Fruit fly (Drosophila melanogaster) whole organism, embryonic: ENCODE data around the gene ham.
A peak's percentile ranks its signal among the peaks of the same experiment; 100 is the strongest.

Experiments used
- CG12071 ChIP-seq: fragments of 200-800 bp; sonication (Bioruptor generic); optimal IDR thresholded peaks from 3 replicates; lab custom pipeline; 2018; ENCODE audit warnings: missing biosample characterization, mild to moderate bottlenecking, missing genetic modification characterization
- CG12155 ChIP-seq: fragments of 200-800 bp; sonication (Bioruptor generic); optimal IDR thresholded peaks from 3 replicates; lab custom pipeline; 2016; ENCODE audit warnings: missing biosample characterization, missing genetic modification characterization
- CG14441 ChIP-seq: fragments of 200-800 bp; sonication (Bioruptor generic); IDR thresholded peaks from 2 replicates; pipeline ENCODE4 v1.3.6; 2022; ENCODE audit warnings: missing biosample characterization, missing genetic modification characterization
- CG16813 ChIP-seq: fragments of 200-800 bp; sonication (Bioruptor generic); IDR thresholded peaks from 3 replicates; pipeline ENCODE4 v1.3.6; 2022; ENCODE audit warnings: missing biosample characterization, missing genetic modification characterization; ENCODE audit not compliant: partially characterized antibody
- CG17328 ChIP-seq: fragments of 200-800 bp; sonication (Bioruptor generic); IDR thresholded peaks from 2 replicates; pipeline ENCODE4 v1.3.6; 2022; ENCODE audit warnings: missing biosample characterization, missing genetic modification characterization
- CG18262 ChIP-seq: fragments of 200-800 bp; optimal IDR thresholded peaks from 3 replicates; lab custom pipeline; 2019; ENCODE audit warnings: missing biosample characterization, mild to moderate bottlenecking, missing genetic modification characterization, moderate library complexity
- CG1832 ChIP-seq: fragments of 200-800 bp; sonication (Bioruptor generic); optimal IDR thresholded peaks from 2 replicates; lab custom pipeline; 2017; ENCODE audit warnings: missing biosample characterization, mild to moderate bottlenecking, missing genetic modification characterization, inconsistent platforms
- CG2120 ChIP-seq: fragments of 200-800 bp; sonication (Bioruptor generic); optimal IDR thresholded peaks from 3 replicates; lab custom pipeline; 2016; ENCODE audit warnings: missing biosample characterization, missing genetic modification characterization
- CG30431 ChIP-seq: fragments of 200-800 bp; sonication (Bioruptor generic); optimal IDR thresholded peaks from 2 replicates; lab custom pipeline; 2017; ENCODE audit warnings: missing biosample characterization, missing genetic modification characterization
- CG31365 ChIP-seq: fragments of 200-800 bp; sonication (Bioruptor generic); optimal IDR thresholded peaks from 2 replicates; lab custom pipeline; 2018; ENCODE audit warnings: missing biosample characterization, mild to moderate bottlenecking, missing genetic modification characterization
- CG3163 ChIP-seq: fragments of 200-800 bp; sonication (Bioruptor generic); optimal IDR thresholded peaks from 3 replicates; lab custom pipeline; 2016; ENCODE audit warnings: missing biosample characterization, missing genetic modification characterization
- CG3407 ChIP-seq: fragments of 200-800 bp; sonication (Bioruptor generic); optimal IDR thresholded peaks from 2 replicates; lab custom pipeline; 2018; ENCODE audit warnings: missing biosample characterization, mild to moderate bottlenecking, missing genetic modification characterization
- CG34224 ChIP-seq: fragments of 200-800 bp; sonication (Bioruptor generic); IDR thresholded peaks from 3 replicates; pipeline ENCODE4 v1.3.6; 2022; ENCODE audit warnings: missing biosample characterization, missing genetic modification characterization; ENCODE audit not compliant: partially characterized antibody
- CG4617 ChIP-seq: fragments of 200-800 bp; sonication (Bioruptor generic); optimal IDR thresholded peaks from 3 replicates; lab custom pipeline; 2016; ENCODE audit warnings: missing biosample characterization, missing genetic modification characterization, borderline replicate concordance
- CG9215 ChIP-seq: fragments of 200-800 bp; sonication (Bioruptor generic); IDR thresholded peaks from 2 replicates; pipeline ENCODE4 v1.3.6; 2022; ENCODE audit warnings: missing biosample characterization, missing genetic modification characterization
- CG9609 ChIP-seq: fragments of 200-800 bp; sonication (Bioruptor generic); optimal IDR thresholded peaks from 3 replicates; lab custom pipeline; 2016; ENCODE audit warnings: missing biosample characterization, missing genetic modification characterization
- Chrac-16 ChIP-seq: fragments of 200-800 bp; sonication (Bioruptor generic); optimal IDR thresholded peaks from 3 replicates; lab custom pipeline; 2016; ENCODE audit warnings: missing biosample characterization, missing genetic modification characterization
- CoRest ChIP-seq: fragments of 200-800 bp; sonication (Bioruptor generic); optimal IDR thresholded peaks from 3 replicates; lab custom pipeline; 2018; ENCODE audit warnings: missing biosample characterization, mild to moderate bottlenecking, missing genetic modification characterization, moderate library complexity
- Dll ChIP-seq: fragments of 200-800 bp; sonication (Bioruptor generic); IDR thresholded peaks from 4 replicates; pipeline ENCODE4 v1.3.6; 2022; ENCODE audit warnings: missing biosample characterization, missing genetic modification characterization; ENCODE audit not compliant: partially characterized antibody
- Fer3 ChIP-seq: fragments of 200-800 bp; sonication (Bioruptor generic); optimal IDR thresholded peaks from 2 replicates; lab custom pipeline; 2018; ENCODE audit warnings: missing biosample characterization, mild to moderate bottlenecking, missing genetic modification characterization, moderate library complexity
- GATAe ChIP-seq: fragments of 200-800 bp; sonication (Bioruptor generic); conservative IDR thresholded peaks from 2 replicates; pipeline ENCODE4 v1.3.6; 2022; ENCODE audit warnings: missing biosample characterization, missing genetic modification characterization
- Jarid2 ChIP-seq: fragments of 200-800 bp; sonication (Bioruptor generic); optimal IDR thresholded peaks from 3 replicates; lab custom pipeline; 2017; ENCODE audit warnings: mild to moderate bottlenecking, missing biosample characterization, missing genetic modification reagents, missing genetic modification characterization
- Lpt ChIP-seq: fragments of >200 bp; optimal IDR thresholded peaks from 2 replicates; lab custom pipeline; 2018; ENCODE audit warnings: missing biosample characterization, missing genetic modification characterization
- Med ChIP-seq: fragments of 200-800 bp; sonication (Bioruptor generic); peaks from one replicate; lab custom pipeline; 2016; ENCODE audit warnings: missing biosample characterization, missing genetic modification characterization, mild to moderate bottlenecking, inconsistent platforms, moderate library complexity
- NK7.1 ChIP-seq: fragments of 200-800 bp; sonication (Bioruptor generic); optimal IDR thresholded peaks from 3 replicates; lab custom pipeline; 2016; ENCODE audit warnings: missing biosample characterization, missing genetic modification characterization
- Nf-YC ChIP-seq: fragments of 200-800 bp; optimal IDR thresholded peaks from 3 replicates; lab custom pipeline; 2019; ENCODE audit warnings: missing biosample characterization, mild to moderate bottlenecking, missing genetic modification characterization, moderate library complexity
- Poxn ChIP-seq: fragments of 200-800 bp; sonication (Bioruptor generic); IDR thresholded peaks from 2 replicates; pipeline ENCODE4 v1.3.6; 2022; ENCODE audit warnings: missing biosample characterization, missing genetic modification characterization
- bcd ChIP-seq: fragments of 200-800 bp; sonication (Bioruptor generic); optimal IDR thresholded peaks from 2 replicates; lab custom pipeline; 2017; ENCODE audit warnings: missing biosample characterization, mild to moderate bottlenecking, missing genetic modification characterization
- caup ChIP-seq: fragments of 200-800 bp; sonication (Bioruptor generic); optimal IDR thresholded peaks from 3 replicates; lab custom pipeline; 2017; ENCODE audit warnings: missing biosample characterization, mild to moderate bottlenecking, missing genetic modification characterization, moderate library complexity; ENCODE audit not compliant: severe bottlenecking
- chinmo ChIP-seq: fragments of 200-800 bp; sonication (Bioruptor generic); IDR thresholded peaks from 4 replicates; pipeline ENCODE4 v1.3.6; 2022; ENCODE audit warnings: missing biosample characterization, missing genetic modification characterization; ENCODE audit not compliant: partially characterized antibody
- chn ChIP-seq: fragments of 200-800 bp; sonication (Bioruptor generic); optimal IDR thresholded peaks from 2 replicates; lab custom pipeline; 2016; ENCODE audit warnings: missing biosample characterization, missing genetic modification characterization
- crol ChIP-seq: fragments of 200-800 bp; sonication (Bioruptor generic); IDR thresholded peaks from 2 replicates; pipeline ENCODE4 v1.3.6; 2022; ENCODE audit warnings: missing biosample characterization, missing genetic modification characterization
- crp ChIP-seq, 2 experiments: fragments of 200-800 bp; sonication (Bioruptor generic); optimal IDR thresholded peaks; 2 replicates in 1 of 2; 3 replicates in 1 of 2; lab custom pipeline; 2017; ENCODE audit warnings: missing biosample characterization in 2 of 2, missing genetic modification characterization in 2 of 2, mild to moderate bottlenecking in 1 of 2, moderate library complexity in 1 of 2
- disco-r ChIP-seq: fragments of 200-800 bp; sonication (Bioruptor generic); optimal IDR thresholded peaks from 2 replicates; lab custom pipeline; 2016; ENCODE audit warnings: missing biosample characterization, missing genetic modification characterization
- exex ChIP-seq: fragments of 200-800 bp; sonication (Bioruptor generic); optimal IDR thresholded peaks from 4 replicates; lab custom pipeline; 2018; ENCODE audit warnings: missing biosample characterization, mild to moderate bottlenecking, missing genetic modification characterization, moderate library complexity
- fd102C ChIP-seq: fragments of 200-800 bp; sonication (Bioruptor generic); optimal IDR thresholded peaks from 2 replicates; lab custom pipeline; 2018; ENCODE audit warnings: missing biosample characterization, mild to moderate bottlenecking, missing genetic modification characterization, moderate library complexity
- ftz-f1 ChIP-seq: fragments of 200-800 bp; sonication (Bioruptor generic); optimal IDR thresholded peaks from 2 replicates; lab custom pipeline; 2016; ENCODE audit warnings: missing biosample characterization, missing genetic modification characterization
- grn ChIP-seq: fragments of 200-800 bp; sonication (Bioruptor generic); optimal IDR thresholded peaks from 3 replicates; lab custom pipeline; 2017; ENCODE audit warnings: missing biosample characterization, missing genetic modification characterization
- hb ChIP-seq: fragments of 200-800 bp; sonication (Bioruptor generic); IDR thresholded peaks from 3 replicates; pipeline ENCODE4 v1.3.6; 2022; ENCODE audit warnings: missing biosample characterization, missing genetic modification characterization; ENCODE audit not compliant: partially characterized antibody
- kay ChIP-seq: fragments of 200-800 bp; sonication (Bioruptor generic); optimal IDR thresholded peaks from 2 replicates; lab custom pipeline; 2016; ENCODE audit warnings: missing biosample characterization, missing genetic modification characterization
- nerfin-1 ChIP-seq: fragments of 200-800 bp; sonication (Bioruptor generic); optimal IDR thresholded peaks from 3 replicates; lab custom pipeline; 2019; ENCODE audit warnings: missing biosample characterization, mild to moderate bottlenecking, missing genetic modification characterization, moderate library complexity
- ranshi ChIP-seq: fragments of 200-800 bp; sonication (Bioruptor generic); IDR thresholded peaks from 2 replicates; pipeline ENCODE4 v1.3.6; 2022; ENCODE audit warnings: missing biosample characterization, missing genetic modification characterization
- schlank ChIP-seq: fragments of 200-800 bp; sonication (Bioruptor generic); optimal IDR thresholded peaks from 2 replicates; lab custom pipeline; 2018; ENCODE audit warnings: missing biosample characterization, mild to moderate bottlenecking, missing genetic modification characterization
- seq ChIP-seq: fragments of 200-800 bp; sonication (Bioruptor generic); IDR thresholded peaks from 2 replicates; pipeline ENCODE4 v1.3.6; 2022; ENCODE audit warnings: missing biosample characterization, missing genetic modification characterization
- sr ChIP-seq: fragments of 200-800 bp; sonication (Bioruptor generic); IDR thresholded peaks from 3 replicates; pipeline ENCODE4 v1.3.6; 2022; ENCODE audit warnings: missing biosample characterization, missing genetic modification characterization
- tap ChIP-seq: fragments of 200-800 bp; optimal IDR thresholded peaks from 3 replicates; lab custom pipeline; 2019; ENCODE audit warnings: missing biosample characterization, mild to moderate bottlenecking, missing genetic modification characterization, moderate library complexity
- vvl ChIP-seq: fragments of 200-800 bp; sonication (Bioruptor generic); IDR thresholded peaks from 2 replicates; pipeline ENCODE4 v1.3.6; 2022; ENCODE audit warnings: missing biosample characterization, missing genetic modification characterization
- zen2 ChIP-seq: fragments of 200-800 bp; sonication (Bioruptor generic); IDR thresholded peaks from 3 replicates; pipeline ENCODE4 v1.3.6; 2022; ENCODE audit warnings: missing biosample characterization, missing genetic modification characterization; ENCODE audit not compliant: partially characterized antibody

Gene ham

dm6 chr2L:18796446-18796845 lies 3.7 kb upstream of the ham start (continued):
- no peak for TF ChIP-seq CG16813 (GFP tag; lab: Robert Waterston, UW)
- peak; percentile 52 for TF ChIP-seq CG1832 (GFP tag; lab: Kevin White, UChicago)
- 0 out of 3 replicates have a peak, but pooled peaks have one; percentile 19 for TF ChIP-seq hb (GFP tag; lab: Robert Waterston, UW)
- TF ChIP-seq CG30431 (GFP tag; lab: Kevin White, UChicago), result no peak
- peak; percentile 75 for TF ChIP-seq Med
- TF ChIP-seq CG3163 (GFP tag; lab: Kevin White, UChicago), result no peak
- TF ChIP-seq disco-r, result no peak
- no peak for TF ChIP-seq CG2120 (GFP tag; lab: Kevin White, UChicago)
- TF ChIP-seq CG9215 (GFP tag; lab: Robert Waterston, UW), result no peak

dm6 chr2L:18795917-18796402 lies 3.3 kb upstream of the ham start:
- TF ChIP-seq nerfin-1 (tag; lab: Kevin White, UChicago), result peak; percentile 32
- peak; percentile 61; the same call in 1 of the 2 replicates for TF ChIP-seq seq (GFP tag; lab: Robert Waterston, UW)
- no peak for TF ChIP-seq CG31365
- peak; percentile 13 for TF ChIP-seq exex
- 0 out of 3 replicates have a peak, but pooled peaks have one; percentile 14 for TF ChIP-seq zen2 (GFP tag; lab: Robert Waterston, UW)
- TF ChIP-seq CG3407 (GFP tag; lab: Kevin White, UChicago), result no peak
- TF ChIP-seq GATAe (GFP tag; lab: Robert Waterston, UW), result peak; percentile 73
- TF ChIP-seq Nf-YC (tag; lab: Kevin White, UChicago), result peak; percentile 99
- TF ChIP-seq sr (GFP tag; lab: Robert Waterston, UW), result peak; percentile 67; the same call in 2 of the 3 replicates
- no peak for TF ChIP-seq ranshi (GFP tag; lab: Robert Waterston, UW)
- no peak for TF ChIP-seq Lpt (GFP tag; lab: Kevin White, UChicago)
- peak; percentile 54; the same call in 2 of the 4 replicates for TF ChIP-seq Dll (GFP tag; lab: Robert Waterston, UW)
- no peak for TF ChIP-seq Poxn
- TF ChIP-seq CoRest, result peak; percentile 6
- TF ChIP-seq Jarid2, result peak; percentile 29
- 0 out of 2 replicates have a peak, but pooled peaks have one; percentile 24 for TF ChIP-seq vvl (GFP tag; lab: Robert Waterston, UW)
- TF ChIP-seq CG34224 (GFP tag; lab: Robert Waterston, UW), result peak; percentile 40; the same call in 2 of the 3 replicates
- TF ChIP-seq CG9609 (GFP tag; lab: Kevin White, UChicago), result no peak
- no peak for TF ChIP-seq CG4617
- TF ChIP-seq CG14441, result no peak
- TF ChIP-seq crol (GFP tag; lab: Robert Waterston, UW), result peak; percentile 85
- no peak for TF ChIP-seq Fer3 (tag; lab: Kevin White, UChicago)
- TF ChIP-seq crp (GFP tag; optimal IDR thresholded peaks at IDR 0.05; lab: Kevin White, UChicago), result no peak
- TF ChIP-seq schlank, result no peak
- no peak for TF ChIP-seq NK7.1
- no peak for TF ChIP-seq kay
- TF ChIP-seq ftz-f1 (GFP tag; lab: Kevin White, UChicago), result no peak
- TF ChIP-seq Med, result no peak
- TF ChIP-seq CG12071, result peak; percentile 23
- no peak for TF ChIP-seq CG18262 (tag; lab: Kevin White, UChicago)
- no peak for TF ChIP-seq caup (GFP tag; lab: Kevin White, UChicago)
- no peak for TF ChIP-seq fd102C
- TF ChIP-seq CG17328, result no peak
- TF ChIP-seq bcd, result no peak
- peak; percentile 91 for TF ChIP-seq grn
- peak; percentile 80; the same call in 1 of the 4 replicates for TF ChIP-seq chinmo (GFP tag; lab: Robert Waterston, UW)
- TF ChIP-seq tap (tag; lab: Kevin White, UChicago), result no peak
- TF ChIP-seq chn (GFP tag; lab: Kevin White, UChicago), result no peak
- no peak for TF ChIP-seq CG12155 (GFP tag; lab: Kevin White, UChicago)
- TF ChIP-seq Chrac-16 (GFP tag; lab: Kevin White, UChicago), result no peak
